Worm (Caenorhabditis elegans) whole organism, early embryonic: ENCODE measurements around the gene rde-1.

Experiments
- ama-1 ChIP-seq: fragments of 150-350 bp; optimal IDR thresholded peaks from 2 replicates; lab custom pipeline; 2014
- ceh-13 ChIP-seq: fragments of 200-800 bp; sonication (Bioruptor generic); optimal IDR thresholded peaks from 2 replicates; lab custom pipeline; 2018; ENCODE audit warnings: mild to moderate bottlenecking, missing genetic modification characterization, missing compliant biosample characterization
- ets-7 ChIP-seq: sonication (generic microtip); optimal IDR thresholded peaks from 2 replicates; lab custom pipeline; 2016; ENCODE audit warnings: missing genotype, missing genetic modification characterization, missing compliant biosample characterization
- flt-1 ChIP-seq: fragments of 200-800 bp; sonication (Bioruptor generic); IDR thresholded peaks from 2 replicates; pipeline ENCODE4 v1.3.6; 2022; ENCODE audit warnings: missing genetic modification characterization, missing compliant biosample characterization
- hmg-4 ChIP-seq: fragments of 200-800 bp; sonication (Bioruptor generic); optimal IDR thresholded peaks from 2 replicates; lab custom pipeline; 2018; ENCODE audit warnings: mild to moderate bottlenecking, missing genetic modification characterization, missing compliant biosample characterization
- pes-1 ChIP-seq: fragments of 200-800 bp; sonication (Bioruptor generic); IDR thresholded peaks from 2 replicates; pipeline ENCODE4 v1.3.6; 2022; ENCODE audit warnings: missing genetic modification reagents, missing genetic modification characterization, missing compliant biosample characterization
- scrt-1 ChIP-seq: fragments of 200-800 bp; sonication (Bioruptor generic); IDR thresholded peaks from 2 replicates; pipeline ENCODE4 v1.3.6; 2022; ENCODE audit warnings: missing genetic modification characterization, missing compliant biosample characterization
- tra-4 ChIP-seq: sonication (generic microtip); optimal IDR thresholded peaks from 2 replicates; lab custom pipeline; 2017; ENCODE audit warnings: missing genetic modification characterization, missing compliant biosample characterization

DNA sequence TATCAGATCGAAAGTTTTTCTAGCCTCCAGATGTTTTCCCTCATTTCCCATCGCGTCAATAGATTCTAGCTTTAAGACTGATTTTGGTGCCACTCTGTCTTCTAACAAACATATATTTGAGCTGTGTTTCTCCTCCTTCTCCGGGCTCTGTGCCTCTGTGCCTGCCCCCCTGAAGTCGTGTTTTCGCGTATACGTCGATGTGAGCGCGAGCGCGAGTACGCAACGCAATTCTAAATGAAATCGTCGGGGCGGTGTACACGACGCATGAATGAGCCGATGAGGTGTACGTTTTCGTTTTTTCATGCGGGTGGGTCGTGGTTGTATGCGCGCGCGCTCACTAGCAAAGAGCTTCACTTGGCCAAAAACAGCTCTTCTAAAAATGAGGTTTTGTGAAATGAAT lies 25.6 kb downstream of the rde-1 start:
- TF ChIP-seq ama-1 (no peak), flt-1 (GFP tag; lab: Robert Waterston, UW) (no peak), ceh-13 (no peak), scrt-1 (no peak), pes-1 (GFP tag; lab: Robert Waterston, UW) (no peak), tra-4 (tag; lab: Kevin White, UChicago) (no peak), ets-7 (tag; lab: Kevin White, UChicago) (no peak), hmg-4 (no peak)
